Worm (Caenorhabditis elegans) whole organism, L4 larva: Measurements from ENCODE around the gene endu-2.
A peak's percentile ranks its signal among the peaks of the same experiment; 100 is the strongest.

Experiments
- F10B5.3 ChIP-seq: sonication (generic microtip); optimal IDR thresholded peaks from 2 replicates; lab custom pipeline; 2016; ENCODE audit warnings: mild to moderate bottlenecking, missing genetic modification characterization, missing compliant biosample characterization
- F26F4.8 ChIP-seq: fragments of 200-800 bp; sonication (Bioruptor generic); conservative IDR thresholded peaks from 2 replicates; pipeline ENCODE4 v1.3.6; 2022; ENCODE audit warnings: missing genetic modification characterization, missing compliant biosample characterization
- F37D6.2 ChIP-seq: sonication (generic microtip); optimal IDR thresholded peaks from 2 replicates; lab custom pipeline; 2016; ENCODE audit warnings: mild to moderate bottlenecking, missing genetic modification characterization, missing compliant biosample characterization
- F44E2.7 ChIP-seq: fragments of 200-800 bp; sonication (Bioruptor generic); IDR thresholded peaks from 2 replicates; pipeline ENCODE4 v2.1.2; 2022; ENCODE audit warnings: missing genetic modification characterization, missing compliant biosample characterization
- R02D3.7 ChIP-seq: fragments of 150-350 bp; sonication (generic microtip); optimal IDR thresholded peaks from 3 replicates; lab custom pipeline; 2014; ENCODE audit warnings: missing biosample characterization, missing genetic modification characterization
- Y105C5A.15 ChIP-seq: fragments of 200-800 bp; sonication (Bioruptor generic); IDR thresholded peaks from 2 replicates; pipeline ENCODE4 v1.3.6; 2022; ENCODE audit warnings: missing genetic modification characterization, missing compliant biosample characterization
- ZK546.5 ChIP-seq, 2 experiments: sonication (generic microtip); optimal IDR thresholded peaks; 2 replicates each; lab custom pipeline; 2017; ENCODE audit warnings: missing biosample characterization in 2 of 2, missing genetic modification characterization in 2 of 2
- aha-1 ChIP-seq: fragments of 150-350 bp; peaks from one replicate; lab custom pipeline; 2014; ENCODE audit warnings: missing biosample characterization, missing genetic modification characterization
- aly-2 ChIP-seq: sonication (generic microtip); optimal IDR thresholded peaks from 2 replicates; lab custom pipeline; 2018; ENCODE audit warnings: missing biosample characterization, missing genetic modification characterization
- ama-1 ChIP-seq: fragments of 150-350 bp; optimal IDR thresholded peaks from 2 replicates; lab custom pipeline; 2014; ENCODE audit warnings: inconsistent platforms, mixed read lengths
- ceh-20 ChIP-seq: fragments of 200-800 bp; sonication (Bioruptor generic); IDR thresholded peaks from 2 replicates; pipeline ENCODE4 v1.3.6; 2022; ENCODE audit warnings: missing genetic modification reagents, missing genetic modification characterization, missing compliant biosample characterization
- ces-1 ChIP-seq: fragments of 150-350 bp; sonication (generic microtip); optimal IDR thresholded peaks from 4 replicates; lab custom pipeline; 2014; ENCODE audit warnings: missing biosample characterization, missing genetic modification reagents, missing genetic modification characterization
- cey-2 ChIP-seq: sonication (generic microtip); optimal IDR thresholded peaks from 3 replicates; lab custom pipeline; 2017; ENCODE audit warnings: missing genetic modification characterization, mild to moderate bottlenecking, missing compliant biosample characterization, antibody characterized with exemption, borderline replicate concordance; ENCODE audit not compliant: insufficient read depth
- daf-16 ChIP-seq, 3 experiments: sonication (generic microtip); optimal IDR thresholded peaks; 2 replicates each; lab custom pipeline; 2016 to 2017; ENCODE audit warnings: missing genetic modification characterization in 3 of 3, missing genetic modification reagents in 3 of 3, mild to moderate bottlenecking in 2 of 3, missing compliant biosample characterization in 2 of 3, missing biosample characterization in 1 of 3, moderate library complexity in 1 of 3
- daf-19 ChIP-seq: fragments of 200-800 bp; sonication (Bioruptor generic); conservative IDR thresholded peaks from 2 replicates; pipeline ENCODE4 v1.3.6; 2022; ENCODE audit warnings: missing genetic modification characterization, missing compliant biosample characterization
- daf-8 ChIP-seq: fragments of 200-800 bp; sonication (Bioruptor generic); IDR thresholded peaks from 2 replicates; pipeline ENCODE4 v1.3.6; 2022; ENCODE audit warnings: missing genetic modification characterization, missing compliant biosample characterization
- dmd-6 ChIP-seq: fragments of 200-800 bp; sonication (Bioruptor generic); IDR thresholded peaks from 2 replicates; pipeline ENCODE4 v1.3.6; 2022; ENCODE audit warnings: missing genetic modification reagents, missing genetic modification characterization, missing compliant biosample characterization
- dmd-8 ChIP-seq: fragments of 200-800 bp; sonication (Bioruptor generic); IDR thresholded peaks from 2 replicates; pipeline ENCODE4 v1.3.6; 2022; ENCODE audit warnings: missing genetic modification characterization, missing compliant biosample characterization
- dpl-1 ChIP-seq: fragments of 150-350 bp; optimal IDR thresholded peaks from 2 replicates; lab custom pipeline; 2014; ENCODE audit warnings: missing biosample characterization, missing genetic modification reagents, missing genetic modification characterization
- dve-1 ChIP-seq: sonication (generic microtip); optimal IDR thresholded peaks from 2 replicates; lab custom pipeline; 2017; ENCODE audit warnings: antibody characterized with exemption, mild to moderate bottlenecking, missing genetic modification characterization, missing compliant biosample characterization; ENCODE audit not compliant: insufficient read depth
- egl-27 ChIP-seq: sonication (generic microtip); optimal IDR thresholded peaks from 3 replicates; lab custom pipeline; 2017; ENCODE audit warnings: missing biosample characterization, missing genetic modification reagents, missing genetic modification characterization
- fkh-10 ChIP-seq: fragments of 150-350 bp; optimal IDR thresholded peaks from 2 replicates; lab custom pipeline; 2014; ENCODE audit warnings: missing biosample characterization, missing genetic modification reagents, missing genetic modification characterization
- gei-8 ChIP-seq: fragments of 200-800 bp; sonication (Bioruptor generic); optimal IDR thresholded peaks from 2 replicates; lab custom pipeline; 2018; ENCODE audit warnings: mild to moderate bottlenecking, missing genetic modification characterization, missing compliant biosample characterization
- hif-1 ChIP-seq, 2 experiments: sonication (generic microtip); optimal IDR thresholded peaks; 2 replicates each; lab custom pipeline; 2016 to 2017; ENCODE audit warnings: missing compliant biosample characterization in 2 of 2, missing genetic modification characterization in 2 of 2, missing genetic modification reagents in 2 of 2, missing genotype in 2 of 2, mild to moderate bottlenecking in 1 of 2
- hlh-11 ChIP-seq: fragments of 200-800 bp; sonication (Bioruptor generic); optimal IDR thresholded peaks from 2 replicates; lab custom pipeline; 2018; ENCODE audit warnings: mild to moderate bottlenecking, missing genetic modification characterization, missing compliant biosample characterization
- hlh-30 ChIP-seq: sonication (generic microtip); optimal IDR thresholded peaks from 2 replicates; lab custom pipeline; 2017; ENCODE audit warnings: antibody characterized with exemption, mild to moderate bottlenecking, missing genetic modification characterization, missing compliant biosample characterization; ENCODE audit not compliant: insufficient read depth
- hmg-1.1 ChIP-seq: fragments of 200-800 bp; sonication (Bioruptor generic); IDR thresholded peaks from 2 replicates; pipeline ENCODE4 v1.3.6; 2022; ENCODE audit warnings: missing genetic modification reagents, missing genetic modification characterization, missing compliant biosample characterization
- lin-1 ChIP-seq: fragments of 200-800 bp; sonication (Bioruptor generic); IDR thresholded peaks from 2 replicates; pipeline ENCODE4 v1.3.6; 2022; ENCODE audit warnings: missing genetic modification reagents, missing genetic modification characterization, missing compliant biosample characterization
- lin-29 ChIP-seq: fragments of 200-800 bp; sonication (Bioruptor generic); IDR thresholded peaks from 2 replicates; pipeline ENCODE4 v1.3.6; 2022; ENCODE audit warnings: missing genetic modification reagents, missing genetic modification characterization, missing compliant biosample characterization
- lsy-2 ChIP-seq, 2 experiments: fragments of 150-350 bp in 1 of 2; sonication (generic microtip) in 1 of 2; optimal IDR thresholded peaks; 2 replicates each; lab custom pipeline; 2014 to 2017; ENCODE audit warnings: missing biosample characterization in 2 of 2, missing genetic modification characterization in 2 of 2
- madf-9 ChIP-seq: fragments of 200-800 bp; sonication (Bioruptor generic); conservative IDR thresholded peaks from 2 replicates; pipeline ENCODE4 v1.3.6; 2022; ENCODE audit warnings: missing genetic modification reagents, missing genetic modification characterization, missing compliant biosample characterization
- mdl-1 ChIP-seq, 2 experiments: fragments of 150-350 bp in 1 of 2; sonication (generic microtip) in 1 of 2; optimal IDR thresholded peaks; 2 replicates each; lab custom pipeline; 2014 to 2017; ENCODE audit warnings: missing biosample characterization in 2 of 2, missing genetic modification characterization in 2 of 2
- mep-1 ChIP-seq: fragments of 150-350 bp; sonication (generic microtip); optimal IDR thresholded peaks from 3 replicates; lab custom pipeline; 2014; ENCODE audit warnings: missing biosample characterization, missing genetic modification characterization
- mes-2 ChIP-seq: sonication (generic microtip); optimal IDR thresholded peaks from 2 replicates; lab custom pipeline; 2016; ENCODE audit warnings: missing genotype, mild to moderate bottlenecking, missing genetic modification characterization, missing compliant biosample characterization; ENCODE audit not compliant: poor library complexity, severe bottlenecking
- mxl-3 ChIP-seq: fragments of 200-800 bp; sonication (Bioruptor generic); optimal IDR thresholded peaks from 2 replicates; lab custom pipeline; 2018; ENCODE audit warnings: mild to moderate bottlenecking, missing genetic modification characterization, missing compliant biosample characterization
- nhr-10 ChIP-seq: fragments of 150-350 bp; optimal IDR thresholded peaks from 2 replicates; lab custom pipeline; 2014; ENCODE audit warnings: missing biosample characterization, missing genetic modification characterization
- nhr-28 ChIP-seq: fragments of 150-350 bp; optimal IDR thresholded peaks from 2 replicates; lab custom pipeline; 2014; ENCODE audit warnings: missing biosample characterization, missing genetic modification characterization
- nhr-41 ChIP-seq: fragments of 200-800 bp; sonication (Bioruptor generic); IDR thresholded peaks from 2 replicates; pipeline ENCODE4 v1.3.6; 2022; ENCODE audit warnings: missing genetic modification reagents, missing genetic modification characterization, missing compliant biosample characterization
- nhr-48 ChIP-seq: sonication (generic microtip); optimal IDR thresholded peaks from 2 replicates; lab custom pipeline; 2016; ENCODE audit warnings: mild to moderate bottlenecking, missing genetic modification characterization, missing compliant biosample characterization
- nhr-77 ChIP-seq: fragments of 150-350 bp; optimal IDR thresholded peaks from 2 replicates; lab custom pipeline; 2014; ENCODE audit warnings: missing biosample characterization, missing genetic modification characterization
- php-3 ChIP-seq: fragments of 200-800 bp; sonication (Bioruptor generic); IDR thresholded peaks from 2 replicates; pipeline ENCODE4 v1.3.6; 2022; ENCODE audit warnings: missing genetic modification reagents, missing genetic modification characterization, missing compliant biosample characterization
- pqm-1 ChIP-seq: sonication (generic microtip); optimal IDR thresholded peaks from 2 replicates; lab custom pipeline; 2017; ENCODE audit warnings: missing biosample characterization, missing genetic modification characterization
- set-16 ChIP-seq: fragments of 200-800 bp; sonication (Bioruptor generic); IDR thresholded peaks from 2 replicates; pipeline ENCODE4 v1.3.6; 2022; ENCODE audit warnings: missing genetic modification reagents, missing genetic modification characterization, missing compliant biosample characterization
- snpc-1.2 ChIP-seq: fragments of 200-800 bp; sonication (Bioruptor generic); IDR thresholded peaks from 2 replicates; pipeline ENCODE4 v1.3.6; 2022; ENCODE audit warnings: missing genetic modification reagents, missing genetic modification characterization, missing compliant biosample characterization
- tra-1 ChIP-seq: fragments of 200-800 bp; sonication (Bioruptor generic); IDR thresholded peaks from 2 replicates; pipeline ENCODE4 v1.3.6; 2022; ENCODE audit warnings: missing genetic modification reagents, missing genetic modification characterization, missing compliant biosample characterization
- unc-62 ChIP-seq, 3 experiments: fragments of 150-350 bp in 1 of 3; sonication (generic microtip); optimal IDR thresholded peaks in 2 of 3; peaks in 1 of 3; 1 replicate in 1 of 3; 2 replicates in 2 of 3; lab custom pipeline; 2014 to 2017; ENCODE audit warnings: missing biosample characterization in 3 of 3, missing genetic modification characterization in 3 of 3, missing genetic modification reagents in 3 of 3, missing genotype in 1 of 3
- zag-1 ChIP-seq: fragments of 150-350 bp; optimal IDR thresholded peaks from 2 replicates; lab custom pipeline; 2014; ENCODE audit warnings: missing biosample characterization, missing genetic modification characterization
- zip-2 ChIP-seq: fragments of 150-350 bp; optimal IDR thresholded peaks from 2 replicates; lab custom pipeline; 2014; ENCODE audit warnings: missing biosample characterization, missing genetic modification characterization
- ztf-11 ChIP-seq: fragments of 150-350 bp; optimal IDR thresholded peaks from 2 replicates; lab custom pipeline; 2014; ENCODE audit warnings: missing biosample characterization, missing genetic modification characterization
- ztf-7 ChIP-seq: fragments of 150-350 bp; optimal IDR thresholded peaks from 2 replicates; lab custom pipeline; 2014; ENCODE audit warnings: missing biosample characterization, missing genetic modification characterization

Gene endu-2

DNA sequence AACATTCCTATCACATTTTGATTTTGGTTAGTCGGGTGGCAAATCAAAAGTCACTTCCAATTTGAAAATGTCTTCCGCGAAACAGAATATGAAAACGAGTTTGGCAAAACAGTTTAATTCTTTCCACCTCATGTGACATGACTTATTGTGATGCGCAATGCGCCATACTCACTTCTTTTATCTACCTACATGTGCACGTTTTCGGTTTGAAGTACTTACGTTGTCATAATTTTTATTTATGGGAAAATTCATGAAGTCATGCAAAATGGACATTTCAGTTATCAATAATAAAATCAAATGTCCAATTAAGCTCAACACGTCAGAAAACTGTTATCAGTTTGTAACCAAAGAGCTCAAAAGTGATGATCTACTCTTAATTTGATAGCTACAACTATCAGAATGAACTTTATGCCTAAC lies 3.5 kb upstream of the endu-2 start:
- TF ChIP-seq F37D6.2 (tag; lab: Kevin White, UChicago), result no peak
- no peak for TF ChIP-seq zag-1 (tag; lab: Kevin White, UChicago)
- TF ChIP-seq F26F4.8, result no peak
- no peak for TF ChIP-seq cey-2 (tag; lab: Kevin White, UChicago)
- TF ChIP-seq lin-29 (GFP tag; lab: Robert Waterston, UW), result no peak
- TF ChIP-seq hlh-11 (tag; lab: Kevin White, UChicago), result peak; percentile 64
- TF ChIP-seq ztf-7 (tag; lab: Kevin White, UChicago), result no peak
- 0 out of 2 replicates have a peak, but pooled peaks have one; percentile 31 for TF ChIP-seq ceh-20
- TF ChIP-seq snpc-1.2, result no peak
- no peak for TF ChIP-seq egl-27 (tag; lab: Kevin White, UChicago)
- TF ChIP-seq fkh-10 (GFP tag; lab: Kevin White, UChicago), result no peak
- TF ChIP-seq F44E2.7 (GFP tag; lab: Robert Waterston, UW), result no peak
- TF ChIP-seq mdl-1 (tag; optimal IDR thresholded peaks at IDR 0.05; lab: Kevin White, UChicago), result peak in 1 of 2 experiments; percentile 26
- no peak for TF ChIP-seq zip-2 (tag; lab: Kevin White, UChicago)
- no peak for TF ChIP-seq mep-1 (tag; lab: Kevin White, UChicago)
- TF ChIP-seq dve-1, result peak; percentile 79
- TF ChIP-seq tra-1, result peak; percentile 44; the same call in 1 of the 2 replicates
- no peak for TF ChIP-seq F10B5.3
- no peak for TF ChIP-seq nhr-41 (GFP tag; lab: Robert Waterston, UW)
- TF ChIP-seq dmd-6 (GFP tag; lab: Robert Waterston, UW), result peak; percentile 67
- TF ChIP-seq ama-1 (lab: Kevin White, UChicago), result no peak
- no peak for TF ChIP-seq set-16 (GFP tag; lab: Robert Waterston, UW)
- TF ChIP-seq ces-1, result no peak
- TF ChIP-seq daf-16 (GFP tag; optimal IDR thresholded peaks at IDR 0.05; lab: Kevin White, UChicago), result no peak
- peak; percentile 82 for TF ChIP-seq daf-16 (tag; optimal IDR thresholded peaks at IDR 0.05; lab: Kevin White, UChicago)
- TF ChIP-seq dpl-1, result no peak
- no peak for TF ChIP-seq hmg-1.1 (GFP tag; lab: Robert Waterston, UW)
- TF ChIP-seq php-3 (GFP tag; lab: Robert Waterston, UW), result peak; percentile 80
- no peak for TF ChIP-seq aly-2
- peak; percentile 75 for TF ChIP-seq nhr-28
- TF ChIP-seq Y105C5A.15, result no peak
- TF ChIP-seq hif-1 (tag; optimal IDR thresholded peaks at IDR 0.05; lab: Kevin White, UChicago), result no peak
- TF ChIP-seq unc-62 (GFP tag; optimal IDR thresholded peaks at IDR 0.05 in 1 of 2; lab: Kevin White, UChicago), result peak in 1 of 2 experiments; percentile 77
- TF ChIP-seq unc-62 (tag; optimal IDR thresholded peaks at IDR 0.05; lab: Kevin White, UChicago), result no peak
- TF ChIP-seq ZK546.5 (tag; optimal IDR thresholded peaks at IDR 0.05; lab: Kevin White, UChicago), result no peak
- TF ChIP-seq nhr-48 (tag; lab: Kevin White, UChicago), result no peak
- TF ChIP-seq pqm-1 (tag; lab: Kevin White, UChicago), result peak; percentile 73
- TF ChIP-seq daf-19, result no peak
- peak; percentile 59 for TF ChIP-seq hlh-30 (tag; lab: Kevin White, UChicago)
- no peak for TF ChIP-seq nhr-77 (tag; lab: Kevin White, UChicago)
- TF ChIP-seq dmd-8, result no peak

DNA sequence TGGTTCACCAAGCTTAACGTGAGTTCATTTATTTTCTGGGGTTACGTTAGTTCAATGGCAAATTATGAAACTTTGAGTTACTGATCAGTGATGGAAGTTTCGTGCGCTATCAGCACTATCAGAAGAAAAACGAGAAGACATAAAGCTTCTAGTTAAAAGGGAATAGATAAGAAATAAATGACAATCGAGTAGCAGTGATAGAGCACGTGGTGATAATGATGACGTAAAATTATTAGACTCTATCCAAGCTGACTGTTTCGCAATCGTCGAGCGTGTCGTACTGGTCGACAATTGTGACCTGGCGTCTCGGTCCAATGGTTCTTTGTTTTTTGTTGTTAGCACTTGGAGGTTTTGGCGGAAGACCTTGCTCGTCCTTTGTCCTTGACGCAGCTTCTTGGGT lies 1.0 kb downstream of the endu-2 start:
- TF ChIP-seq lsy-2 (tag; optimal IDR thresholded peaks at IDR 0.05; lab: Kevin White, UChicago) (peak in 1 of 2 experiments; percentile 40), tra-1 (peak; percentile 87), pqm-1 (tag; lab: Kevin White, UChicago) (peak; percentile 82), ztf-11 (no peak), gei-8 (GFP tag; lab: Kevin White, UChicago) (peak; percentile 50), nhr-10 (tag; lab: Kevin White, UChicago) (peak; percentile 67), R02D3.7 (tag; lab: Kevin White, UChicago) (no peak), dmd-6 (GFP tag; lab: Robert Waterston, UW) (peak; percentile 97), hlh-30 (tag; lab: Kevin White, UChicago) (peak; percentile 24), mes-2 (peak; percentile 22), nhr-28 (peak; percentile 80), nhr-48 (tag; lab: Kevin White, UChicago) (peak; percentile 39), lin-1 (GFP tag; lab: Robert Waterston, UW) (peak; percentile 64; the same call in 1 of the 2 replicates), nhr-77 (tag; lab: Kevin White, UChicago) (peak; percentile 67), mxl-3 (GFP tag; lab: Kevin White, UChicago) (peak; percentile 91), daf-8 (GFP tag; lab: Robert Waterston, UW) (no peak), madf-9 (GFP tag; lab: Robert Waterston, UW) (0 out of 2 replicates have a peak, but pooled peaks have one; percentile 19), aha-1 (tag; lab: Kevin White, UChicago) (peak; percentile 77), mep-1 (tag; lab: Kevin White, UChicago) (peak; percentile 25), ceh-20 (no peak)
